Worm (Caenorhabditis elegans) whole organism, young adult: Measurements from ENCODE around the gene ben-1.
A peak's percentile ranks its signal among the peaks of the same experiment; 100 is the strongest.

Source experiments
- B0019.2 ChIP-seq: fragments of 200-800 bp; sonication (Bioruptor generic); conservative IDR thresholded peaks from 2 replicates; pipeline ENCODE4 v1.3.6; 2022; ENCODE audit warnings: missing genetic modification reagents, missing genetic modification characterization, missing compliant biosample characterization
- C06A6.2 ChIP-seq: fragments of 200-800 bp; sonication (Bioruptor generic); conservative IDR thresholded peaks from 2 replicates; pipeline ENCODE4 v1.3.6; 2022; ENCODE audit warnings: missing genetic modification characterization, missing compliant biosample characterization
- F23B12.7 ChIP-seq: sonication (generic microtip); optimal IDR thresholded peaks from 2 replicates; lab custom pipeline; 2017; ENCODE audit warnings: missing genetic modification characterization, mild to moderate bottlenecking, missing compliant biosample characterization, antibody characterized with exemption, moderate library complexity; ENCODE audit not compliant: insufficient read depth
- F33H1.4 ChIP-seq: fragments of 200-800 bp; sonication (Bioruptor generic); IDR thresholded peaks from 2 replicates; pipeline ENCODE4 v1.3.6; 2022; ENCODE audit warnings: missing genetic modification reagents, missing genetic modification characterization, missing compliant biosample characterization
- F55B11.4 ChIP-seq: sonication (generic microtip); optimal IDR thresholded peaks from 2 replicates; lab custom pipeline; 2016; ENCODE audit warnings: missing compliant biosample characterization, missing genetic modification characterization, borderline replicate concordance; ENCODE audit not compliant: insufficient read depth
- F57C9.4 ChIP-seq: sonication (generic microtip); optimal IDR thresholded peaks from 2 replicates; lab custom pipeline; 2017; ENCODE audit warnings: mild to moderate bottlenecking, missing genetic modification characterization, missing compliant biosample characterization
- T07F8.4 ChIP-seq: sonication (generic microtip); optimal IDR thresholded peaks from 2 replicates; lab custom pipeline; 2016; ENCODE audit warnings: mild to moderate bottlenecking, missing genetic modification characterization, moderate library complexity, missing compliant biosample characterization
- T26A5.8 ChIP-seq: sonication (generic microtip); optimal IDR thresholded peaks from 2 replicates; lab custom pipeline; 2016; ENCODE audit warnings: missing genetic modification characterization, missing compliant biosample characterization
- Y53G8AR.9 ChIP-seq: fragments of 200-800 bp; sonication (Bioruptor generic); conservative IDR thresholded peaks from 2 replicates; pipeline ENCODE4 v1.3.6; 2022; ENCODE audit warnings: missing genetic modification reagents, missing genetic modification characterization, missing compliant biosample characterization
- Y56A3A.18 ChIP-seq: fragments of 200-800 bp; sonication (Bioruptor generic); IDR thresholded peaks from 2 replicates; pipeline ENCODE4 v1.3.6; 2022; ENCODE audit warnings: missing genetic modification reagents, missing genetic modification characterization, missing compliant biosample characterization
- Y95B8A.8 ChIP-seq: fragments of 200-800 bp; sonication (Bioruptor generic); IDR thresholded peaks from 2 replicates; pipeline ENCODE4 v1.3.6; 2022; ENCODE audit warnings: missing genetic modification reagents, missing genetic modification characterization, missing compliant biosample characterization
- aptf-2 ChIP-seq: fragments of 200-800 bp; sonication (Bioruptor generic); conservative IDR thresholded peaks from 2 replicates; pipeline ENCODE4 v1.3.6; 2022; ENCODE audit warnings: missing genetic modification reagents, missing genetic modification characterization, missing compliant biosample characterization
- aptf-3 ChIP-seq: fragments of 200-800 bp; sonication (Bioruptor generic); IDR thresholded peaks from 2 replicates; pipeline ENCODE4 v1.3.6; 2022; ENCODE audit warnings: missing genetic modification characterization, missing compliant biosample characterization
- athp-1 ChIP-seq: sonication (generic microtip); optimal IDR thresholded peaks from 2 replicates; lab custom pipeline; 2017; ENCODE audit warnings: mild to moderate bottlenecking, missing genetic modification characterization, missing compliant biosample characterization
- bed-1 ChIP-seq: fragments of 200-800 bp; sonication (Bioruptor generic); IDR thresholded peaks from 2 replicates; pipeline ENCODE4 v1.3.6; 2022; ENCODE audit warnings: missing genetic modification reagents, missing genetic modification characterization, missing compliant biosample characterization
- cebp-1 ChIP-seq, 2 experiments: fragments of 200-800 bp in 1 of 2; sonication (Bioruptor generic) in 1 of 2; sonication (generic microtip) in 1 of 2; IDR thresholded peaks in 1 of 2; optimal IDR thresholded peaks in 1 of 2; 2 replicates each; pipeline versions ENCODE4 v1.3.6 to Lab custom; 2017 to 2022; ENCODE audit warnings: missing compliant biosample characterization in 2 of 2, missing genetic modification characterization in 2 of 2, mild to moderate bottlenecking in 1 of 2, missing genetic modification reagents in 1 of 2, moderate library complexity in 1 of 2
- ceh-100 ChIP-seq: fragments of 200-800 bp; sonication (Bioruptor generic); IDR thresholded peaks from 2 replicates; pipeline ENCODE4 v1.3.6; 2022; ENCODE audit warnings: missing genetic modification reagents, missing genetic modification characterization, missing compliant biosample characterization
- ceh-58 ChIP-seq: fragments of 200-800 bp; sonication (Bioruptor generic); IDR thresholded peaks from 2 replicates; pipeline ENCODE4 v1.3.6; 2022; ENCODE audit warnings: missing genetic modification characterization, missing compliant biosample characterization
- die-1 ChIP-seq: sonication (generic microtip); optimal IDR thresholded peaks from 2 replicates; lab custom pipeline; 2016; ENCODE audit warnings: missing genotype, mild to moderate bottlenecking, missing genetic modification characterization, missing compliant biosample characterization
- dpff-1 ChIP-seq: sonication (generic microtip); optimal IDR thresholded peaks from 2 replicates; lab custom pipeline; 2017; ENCODE audit warnings: mild to moderate bottlenecking, missing genetic modification characterization, missing compliant biosample characterization
- dpl-1 ChIP-seq: fragments of 150-350 bp; optimal IDR thresholded peaks from 2 replicates; lab custom pipeline; 2014; ENCODE audit warnings: missing biosample characterization, missing genetic modification reagents, missing genetic modification characterization
- ekl-4 ChIP-seq: fragments of 200-800 bp; sonication (Bioruptor generic); IDR thresholded peaks from 2 replicates; pipeline ENCODE4 v1.3.6; 2022; ENCODE audit warnings: missing genetic modification reagents, missing genetic modification characterization, missing compliant biosample characterization
- hlh-26 ChIP-seq: fragments of 200-800 bp; sonication (Bioruptor generic); conservative IDR thresholded peaks from 2 replicates; pipeline ENCODE4 v1.3.6; 2022; ENCODE audit warnings: missing genetic modification reagents, missing genetic modification characterization, missing compliant biosample characterization
- hmg-1.2 ChIP-seq: fragments of 200-800 bp; sonication (Bioruptor generic); IDR thresholded peaks from 2 replicates; pipeline ENCODE4 v1.3.6; 2022; ENCODE audit warnings: missing genetic modification reagents, missing genetic modification characterization, missing compliant biosample characterization
- let-526 ChIP-seq: fragments of 200-800 bp; sonication (Bioruptor generic); IDR thresholded peaks from 2 replicates; pipeline ENCODE4 v1.3.6; 2022; ENCODE audit warnings: missing genetic modification reagents, missing genetic modification characterization, missing compliant biosample characterization
- lin-40 ChIP-seq: sonication (generic microtip); optimal IDR thresholded peaks from 2 replicates; lab custom pipeline; 2016; ENCODE audit warnings: missing genetic modification characterization, mild to moderate bottlenecking, missing compliant biosample characterization, missing genotype, missing genetic modification reagents
- lin-54 ChIP-seq: fragments of 200-800 bp; sonication (Bioruptor generic); optimal IDR thresholded peaks from 2 replicates; lab custom pipeline; 2018; ENCODE audit warnings: mild to moderate bottlenecking, missing genetic modification characterization, missing compliant biosample characterization
- lsl-1 ChIP-seq: fragments of 200-800 bp; sonication (Bioruptor generic); optimal IDR thresholded peaks from 2 replicates; lab custom pipeline; 2018; ENCODE audit warnings: mild to moderate bottlenecking, missing genetic modification characterization, moderate library complexity, missing compliant biosample characterization
- madf-3 ChIP-seq: fragments of 200-800 bp; sonication (Bioruptor generic); IDR thresholded peaks from 2 replicates; pipeline ENCODE4 v1.3.6; 2022; ENCODE audit warnings: missing genetic modification reagents, missing genetic modification characterization, missing compliant biosample characterization
- madf-6 ChIP-seq: fragments of 200-800 bp; sonication (Bioruptor generic); IDR thresholded peaks from 2 replicates; pipeline ENCODE4 v1.3.6; 2022; ENCODE audit warnings: missing genetic modification reagents, missing genetic modification characterization, missing compliant biosample characterization
- mxl-1 ChIP-seq: sonication (generic microtip); optimal IDR thresholded peaks from 2 replicates; lab custom pipeline; 2016; ENCODE audit warnings: missing genetic modification characterization, missing compliant biosample characterization
- nhr-179 ChIP-seq: sonication (generic microtip); optimal IDR thresholded peaks from 2 replicates; lab custom pipeline; 2016; ENCODE audit warnings: mild to moderate bottlenecking, missing genetic modification characterization, missing compliant biosample characterization
- nhr-27 ChIP-seq: fragments of 200-800 bp; sonication (Bioruptor generic); optimal IDR thresholded peaks from 2 replicates; lab custom pipeline; 2018; ENCODE audit warnings: mild to moderate bottlenecking, missing genetic modification characterization, moderate library complexity, missing compliant biosample characterization
- nhr-90 ChIP-seq: sonication (generic microtip); optimal IDR thresholded peaks from 2 replicates; lab custom pipeline; 2016; ENCODE audit warnings: missing genotype, mild to moderate bottlenecking, missing genetic modification characterization, missing compliant biosample characterization
- pbrm-1 ChIP-seq: fragments of 200-800 bp; sonication (Bioruptor generic); IDR thresholded peaks from 2 replicates; pipeline ENCODE4 v1.3.6; 2022; ENCODE audit warnings: missing genetic modification reagents, missing genetic modification characterization, missing compliant biosample characterization
- pha-4 ChIP-seq: fragments of 150-350 bp; sonication (generic microtip); optimal IDR thresholded peaks from 2 replicates; lab custom pipeline; 2014; ENCODE audit warnings: missing biosample characterization, missing genetic modification reagents, missing genetic modification characterization
- repo-1 ChIP-seq: sonication (generic microtip); optimal IDR thresholded peaks from 2 replicates; lab custom pipeline; 2017; ENCODE audit warnings: mild to moderate bottlenecking, missing genetic modification characterization, missing compliant biosample characterization
- rpc-1 ChIP-seq, 2 experiments: fragments of 150-350 bp in 1 of 2; sonication (generic microtip) in 1 of 2; optimal IDR thresholded peaks; 2 replicates each; lab custom pipeline; 2014 to 2018; ENCODE audit warnings: missing biosample characterization in 1 of 2, missing genetic modification characterization in 1 of 2, missing genetic modification reagents in 1 of 2, missing genotype in 1 of 2
- sdz-38 ChIP-seq: sonication (generic microtip); optimal IDR thresholded peaks from 2 replicates; lab custom pipeline; 2016; ENCODE audit warnings: missing genotype, missing genetic modification characterization, missing compliant biosample characterization
- snpc-4 ChIP-seq, 5 experiments: fragments of 150-350 bp in 1 of 5; sonication (generic microtip) in 4 of 5; optimal IDR thresholded peaks; 2 replicates each; lab custom pipeline; 2014 to 2018; ENCODE audit warnings: missing genetic modification characterization in 5 of 5, missing biosample characterization in 3 of 5, antibody characterized with exemption in 2 of 5, mild to moderate bottlenecking in 2 of 5, missing compliant biosample characterization in 2 of 5, missing genotype in 2 of 5, moderate library complexity in 2 of 5, missing genetic modification reagents in 1 of 5
- somi-1 ChIP-seq: fragments of 200-800 bp; sonication (Bioruptor generic); optimal IDR thresholded peaks from 2 replicates; lab custom pipeline; 2018; ENCODE audit warnings: mild to moderate bottlenecking, missing genetic modification characterization, missing compliant biosample characterization
- tbp1 ChIP-seq: fragments of 200-800 bp; sonication (Bioruptor generic); optimal IDR thresholded peaks from 2 replicates; lab custom pipeline; 2018; ENCODE audit warnings: mild to moderate bottlenecking, missing genetic modification characterization, missing compliant biosample characterization
- unc-130 ChIP-seq: sonication (generic microtip); optimal IDR thresholded peaks from 2 replicates; lab custom pipeline; 2016; ENCODE audit warnings: missing genetic modification reagents, missing genetic modification characterization, missing compliant biosample characterization
- zfh-2 ChIP-seq: fragments of 200-800 bp; sonication (Bioruptor generic); conservative IDR thresholded peaks from 2 replicates; pipeline ENCODE4 v1.3.6; 2022; ENCODE audit warnings: missing genetic modification reagents, missing genetic modification characterization, missing compliant biosample characterization
- ztf-22 ChIP-seq: fragments of 200-800 bp; sonication (Bioruptor generic); optimal IDR thresholded peaks from 2 replicates; lab custom pipeline; 2018; ENCODE audit warnings: mild to moderate bottlenecking, missing genetic modification characterization, moderate library complexity, missing compliant biosample characterization
- ztf-26 ChIP-seq: sonication (generic microtip); optimal IDR thresholded peaks from 2 replicates; lab custom pipeline; 2017; ENCODE audit warnings: missing genetic modification characterization, missing compliant biosample characterization
- ztf-6 ChIP-seq: fragments of 200-800 bp; sonication (Bioruptor generic); IDR thresholded peaks from 2 replicates; pipeline ENCODE4 v1.3.6; 2022; ENCODE audit warnings: missing genetic modification reagents, missing genetic modification characterization, missing compliant biosample characterization

Gene ben-1

ce11 chrIII:3502215-3502838 lies 39.1 kb downstream of the ben-1 start, which contains the start of gene M01F1.8 (continued):
- no peak for TF ChIP-seq T07F8.4 (tag; lab: Kevin White, UChicago)
- no peak for TF ChIP-seq repo-1 (tag; lab: Kevin White, UChicago)
- no peak for TF ChIP-seq nhr-179 (tag; lab: Kevin White, UChicago)
- no peak for TF ChIP-seq F55B11.4
- TF ChIP-seq pha-4 (tag; lab: Kevin White, UChicago), result no peak
- no peak for TF ChIP-seq pbrm-1 (GFP tag; lab: Robert Waterston, UW)
- no peak; the same call in 1 of the 2 replicates for TF ChIP-seq hmg-1.2 (GFP tag; lab: Robert Waterston, UW)
- no peak for TF ChIP-seq rpc-1 (optimal IDR thresholded peaks at IDR 0.05; lab: Kevin White, UChicago)
- TF ChIP-seq rpc-1 (tag; optimal IDR thresholded peaks at IDR 0.05; lab: Kevin White, UChicago), result no peak
- no peak for TF ChIP-seq sdz-38
- no peak for TF ChIP-seq dpff-1
- TF ChIP-seq B0019.2 (GFP tag; lab: Robert Waterston, UW), result no peak
- TF ChIP-seq let-526 (GFP tag; lab: Robert Waterston, UW), result no peak
- no peak for TF ChIP-seq ceh-58 (GFP tag; lab: Robert Waterston, UW)
- 0 out of 2 replicates have a peak, but pooled peaks have one; percentile 16 for TF ChIP-seq Y53G8AR.9 (GFP tag; lab: Robert Waterston, UW)
- peak; percentile 22; the same call in 1 of the 2 replicates for TF ChIP-seq F33H1.4
- TF ChIP-seq cebp-1 (GFP tag; IDR thresholded peaks at IDR 0.05; lab: Robert Waterston, UW), result no peak
- TF ChIP-seq cebp-1 (tag; optimal IDR thresholded peaks at IDR 0.05; lab: Kevin White, UChicago), result no peak
- no peak for TF ChIP-seq athp-1 (tag; lab: Kevin White, UChicago)
- TF ChIP-seq Y56A3A.18, result 0 out of 2 replicates have a peak, but pooled peaks have one; percentile 26
- no peak for TF ChIP-seq aptf-3
- no peak for TF ChIP-seq lin-40 (tag; lab: Kevin White, UChicago)
- TF ChIP-seq mxl-1 (tag; lab: Kevin White, UChicago), result no peak
- no peak for TF ChIP-seq ztf-6 (GFP tag; lab: Robert Waterston, UW)
- no peak for TF ChIP-seq madf-3 (GFP tag; lab: Robert Waterston, UW)
- TF ChIP-seq hlh-26 (GFP tag; lab: Robert Waterston, UW), result no peak
- no peak for TF ChIP-seq ekl-4 (GFP tag; lab: Robert Waterston, UW)
- 0 out of 2 replicates have a peak, but pooled peaks have one; percentile 17 for TF ChIP-seq ceh-100
- no peak for TF ChIP-seq nhr-90
- no peak for TF ChIP-seq ztf-26 (tag; lab: Kevin White, UChicago)
- TF ChIP-seq snpc-4 (GFP tag; optimal IDR thresholded peaks at IDR 0.05; lab: Kevin White, UChicago), result no peak
- no peak for TF ChIP-seq snpc-4 (tag; optimal IDR thresholded peaks at IDR 0.05; lab: Kevin White, UChicago)
- TF ChIP-seq F57C9.4 (tag; lab: Kevin White, UChicago), result no peak
- TF ChIP-seq lsl-1, result peak; percentile 28
- peak; percentile 66 for TF ChIP-seq nhr-27
- TF ChIP-seq somi-1 (GFP tag; lab: Kevin White, UChicago), result no peak
- no peak for TF ChIP-seq die-1 (tag; lab: Kevin White, UChicago)
- no peak for TF ChIP-seq aptf-2 (GFP tag; lab: Robert Waterston, UW)
- TF ChIP-seq T26A5.8 (tag; lab: Kevin White, UChicago), result peak; percentile 25
- no peak for TF ChIP-seq dpl-1 (GFP tag; lab: Kevin White, UChicago)
- TF ChIP-seq bed-1 (GFP tag; lab: Robert Waterston, UW), result no peak
- peak; percentile 27 for TF ChIP-seq tbp1 (GFP tag; lab: Kevin White, UChicago)
- TF ChIP-seq F23B12.7 (tag; lab: Kevin White, UChicago), result no peak
- no peak; the same call in 1 of the 2 replicates for TF ChIP-seq Y95B8A.8 (GFP tag; lab: Robert Waterston, UW)
- no peak for TF ChIP-seq C06A6.2 (GFP tag; lab: Robert Waterston, UW)
- TF ChIP-seq madf-6 (GFP tag; lab: Robert Waterston, UW), result peak; percentile 48
- peak; percentile 62 for TF ChIP-seq lin-54
- TF ChIP-seq zfh-2 (GFP tag; lab: Robert Waterston, UW), result no peak
- TF ChIP-seq unc-130 (GFP tag; lab: Kevin White, UChicago), result peak; percentile 61
- TF ChIP-seq ztf-22 (GFP tag; lab: Kevin White, UChicago), result no peak
